Worm (Caenorhabditis elegans) whole organism, mixed stage, embryonic: ENCODE data around the gene T25B2.2.

Experiments used
- ceh-43 ChIP-seq: fragments of 200-800 bp; sonication (Bioruptor generic); optimal IDR thresholded peaks from 2 replicates; lab custom pipeline; 2018; ENCODE audit warnings: mild to moderate bottlenecking, missing genetic modification characterization, moderate library complexity, missing compliant biosample characterization
- elt-1 ChIP-seq: sonication (generic microtip); optimal IDR thresholded peaks from 2 replicates; lab custom pipeline; 2017; ENCODE audit warnings: missing genetic modification characterization, mild to moderate bottlenecking, missing compliant biosample characterization, antibody characterized with exemption, moderate library complexity, borderline replicate concordance; ENCODE audit not compliant: insufficient read depth
- hlh-1 ChIP-seq: fragments of 150-350 bp; optimal IDR thresholded peaks from 2 replicates; lab custom pipeline; 2014; ENCODE audit warnings: missing biosample characterization, missing genetic modification reagents, missing genetic modification characterization
- lin-13 ChIP-seq: fragments of 150-350 bp; optimal IDR thresholded peaks from 2 replicates; lab custom pipeline; 2014; ENCODE audit warnings: missing biosample characterization, missing genetic modification characterization
- lin-32 ChIP-seq: fragments of 200-800 bp; sonication (Bioruptor generic); optimal IDR thresholded peaks from 2 replicates; lab custom pipeline; 2018; ENCODE audit warnings: mild to moderate bottlenecking, missing genetic modification characterization, missing compliant biosample characterization
- lsy-2 ChIP-seq: fragments of 150-350 bp; optimal IDR thresholded peaks from 2 replicates; lab custom pipeline; 2014; ENCODE audit warnings: missing biosample characterization, missing genetic modification characterization
- mep-1 ChIP-seq: fragments of 150-350 bp; optimal IDR thresholded peaks from 2 replicates; lab custom pipeline; 2017; ENCODE audit warnings: missing biosample characterization, missing genetic modification reagents, missing genetic modification characterization, inconsistent platforms
- nhr-12 ChIP-seq: fragments of 150-350 bp; optimal IDR thresholded peaks from 2 replicates; lab custom pipeline; 2014; ENCODE audit warnings: missing biosample characterization, missing genetic modification characterization
- nhr-237 ChIP-seq: fragments of 150-350 bp; optimal IDR thresholded peaks from 2 replicates; lab custom pipeline; 2014; ENCODE audit warnings: missing biosample characterization, missing genetic modification characterization
- pha-4 ChIP-seq: fragments of 150-350 bp; optimal IDR thresholded peaks from 2 replicates; lab custom pipeline; 2018; ENCODE audit warnings: missing biosample characterization, missing genetic modification reagents, missing genetic modification characterization
- sptf-1 ChIP-seq: sonication (generic microtip); optimal IDR thresholded peaks from 2 replicates; lab custom pipeline; 2017; ENCODE audit warnings: mild to moderate bottlenecking, missing genetic modification characterization, moderate library complexity, missing compliant biosample characterization
- unc-120 ChIP-seq: sonication (generic microtip); optimal IDR thresholded peaks from 2 replicates; lab custom pipeline; 2017; ENCODE audit warnings: missing genetic modification characterization, missing compliant biosample characterization; ENCODE audit not compliant: poor library complexity, severe bottlenecking
- unc-39 ChIP-seq: fragments of 150-350 bp; optimal IDR thresholded peaks from 2 replicates; lab custom pipeline; 2014; ENCODE audit warnings: missing biosample characterization, missing genetic modification characterization
- unc-62 ChIP-seq: fragments of 150-350 bp; optimal IDR thresholded peaks from 2 replicates; lab custom pipeline; 2014; ENCODE audit warnings: missing biosample characterization, missing genetic modification reagents, missing genetic modification characterization

ce11 chrX:6187848-6188247, 18.4 kb downstream of the T25B2.2 start, which contains the start of gene T13C5.10:
- TF ChIP-seq sptf-1 (tag; lab: Kevin White, UChicago), result no peak
- no peak for TF ChIP-seq unc-62 (GFP tag; lab: Kevin White, UChicago)
- TF ChIP-seq nhr-12 (tag; lab: Kevin White, UChicago), result no peak
- TF ChIP-seq lsy-2 (tag; lab: Kevin White, UChicago), result no peak
- no peak for TF ChIP-seq unc-120
- no peak for TF ChIP-seq nhr-237 (tag; lab: Kevin White, UChicago)
- no peak for TF ChIP-seq mep-1
- no peak for TF ChIP-seq unc-39 (tag; lab: Kevin White, UChicago)
- no peak for TF ChIP-seq pha-4 (tag; lab: Kevin White, UChicago)
- no peak for TF ChIP-seq lin-13 (tag; lab: Kevin White, UChicago)
- no peak for TF ChIP-seq ceh-43
- no peak for TF ChIP-seq elt-1 (tag; lab: Kevin White, UChicago)
- TF ChIP-seq lin-32, result no peak
- TF ChIP-seq hlh-1 (tag; lab: Kevin White, UChicago), result no peak
